Fruit fly (Drosophila melanogaster) whole organism, wandering third instar larva: Measurements from ENCODE around the gene Rab9E.

Experiments used
- Abd-B ChIP-seq: fragments of >200 bp; optimal IDR thresholded peaks from 2 replicates; lab custom pipeline; 2017; ENCODE audit warnings: missing biosample characterization, missing genetic modification characterization
- CG32264 ChIP-seq: fragments of 200-800 bp; sonication (Bioruptor generic); optimal IDR thresholded peaks from 2 replicates; lab custom pipeline; 2016; ENCODE audit warnings: missing biosample characterization, missing genetic modification characterization
- CG9705 ChIP-seq: fragments of 200-800 bp; sonication (Bioruptor generic); optimal IDR thresholded peaks from 2 replicates; lab custom pipeline; 2018; ENCODE audit warnings: missing biosample characterization, mild to moderate bottlenecking, missing genetic modification characterization
- CrebA ChIP-seq: fragments of 200-800 bp; sonication (Bioruptor generic); optimal IDR thresholded peaks from 2 replicates; lab custom pipeline; 2016; ENCODE audit warnings: missing biosample characterization, mild to moderate bottlenecking, missing genetic modification characterization, borderline replicate concordance
- Dif ChIP-seq: fragments of 200-275, 200-300 bp; sonication (Bioruptor generic); optimal IDR thresholded peaks from 2 replicates; lab custom pipeline; 2018; ENCODE audit warnings: missing biosample characterization, missing genetic modification characterization; ENCODE audit not compliant: partially characterized antibody
- GATAd ChIP-seq: sonication (Bioruptor generic); optimal IDR thresholded peaks from 2 replicates; lab custom pipeline; 2016; ENCODE audit warnings: missing biosample characterization, missing genetic modification characterization
- HLH106 ChIP-seq: fragments of 200-800 bp; optimal IDR thresholded peaks from 3 replicates; lab custom pipeline; 2019; ENCODE audit warnings: missing biosample characterization, mild to moderate bottlenecking, missing genetic modification characterization, moderate library complexity
- Hnf4 ChIP-seq: fragments of 200-800 bp; sonication (Bioruptor generic); optimal IDR thresholded peaks from 2 replicates; lab custom pipeline; 2016; ENCODE audit warnings: missing biosample characterization, mild to moderate bottlenecking, missing genetic modification characterization
- Hr83 ChIP-seq: fragments of 200-300 bp; sonication (Bioruptor generic); optimal IDR thresholded peaks from 2 replicates; lab custom pipeline; 2016; ENCODE audit warnings: missing biosample characterization, mild to moderate bottlenecking, missing genetic modification characterization, moderate library complexity; ENCODE audit not compliant: poor library complexity, severe bottlenecking
- Jra ChIP-seq: sonication (Bioruptor generic); optimal IDR thresholded peaks from 2 replicates; lab custom pipeline; 2016; ENCODE audit warnings: missing biosample characterization, missing genetic modification characterization
- Mio ChIP-seq: sonication (Bioruptor generic); optimal IDR thresholded peaks from 2 replicates; lab custom pipeline; 2016; ENCODE audit warnings: missing biosample characterization, missing genetic modification characterization
- Myc ChIP-seq: fragments of >200 bp; optimal IDR thresholded peaks from 2 replicates; lab custom pipeline; 2017
- N ChIP-seq: fragments of >200 bp; optimal IDR thresholded peaks from 2 replicates; lab custom pipeline; 2018; ENCODE audit warnings: missing biosample characterization, missing external identifiers, missing genetic modification characterization
- OdsH ChIP-seq: fragments of 200-800 bp; sonication (Bioruptor generic); optimal IDR thresholded peaks from 2 replicates; lab custom pipeline; 2016; ENCODE audit warnings: missing biosample characterization, mild to moderate bottlenecking, missing genetic modification characterization
- Rel ChIP-seq, 2 experiments: fragments of 200-800 bp; sonication (Bioruptor generic) in 1 of 2; optimal IDR thresholded peaks; 2 replicates in 1 of 2; 3 replicates in 1 of 2; lab custom pipeline; 2016 to 2019; ENCODE audit warnings: mild to moderate bottlenecking in 2 of 2, missing biosample characterization in 2 of 2, missing genetic modification characterization in 2 of 2, moderate library complexity in 1 of 2
- Sp1 ChIP-seq: fragments of 200-800 bp; sonication (Bioruptor generic); optimal IDR thresholded peaks from 3 replicates; lab custom pipeline; 2019; ENCODE audit warnings: missing biosample characterization, mild to moderate bottlenecking, missing genetic modification characterization, moderate library complexity
- Vsx2 ChIP-seq: fragments of 200-300, 225-300 bp; sonication (Bioruptor generic); optimal IDR thresholded peaks from 2 replicates; lab custom pipeline; 2018; ENCODE audit warnings: missing biosample characterization, missing genetic modification characterization; ENCODE audit not compliant: partially characterized antibody
- br ChIP-seq: fragments of 200-800 bp; sonication (Bioruptor generic); optimal IDR thresholded peaks from 2 replicates; lab custom pipeline; 2016; ENCODE audit warnings: missing biosample characterization, missing genetic modification characterization
- brk ChIP-seq: fragments of 200-800 bp; sonication (Bioruptor generic); optimal IDR thresholded peaks from 2 replicates; lab custom pipeline; 2016; ENCODE audit warnings: missing biosample characterization, mild to moderate bottlenecking, missing genetic modification characterization
- dmrt93B ChIP-seq: fragments of 200-800 bp; sonication (Bioruptor generic); optimal IDR thresholded peaks from 2 replicates; lab custom pipeline; 2018; ENCODE audit warnings: missing biosample characterization, mild to moderate bottlenecking, missing genetic modification characterization
- dsf ChIP-seq: sonication (Bioruptor generic); optimal IDR thresholded peaks from 2 replicates; lab custom pipeline; 2016; ENCODE audit warnings: missing biosample characterization, missing genetic modification characterization, borderline replicate concordance
- ey ChIP-seq: fragments of 200-800 bp; sonication (Bioruptor generic); optimal IDR thresholded peaks from 2 replicates; lab custom pipeline; 2016; ENCODE audit warnings: missing biosample characterization, missing genetic modification characterization
- foxo ChIP-seq, 2 experiments: fragments of 200-800 bp; sonication (Bioruptor generic); optimal IDR thresholded peaks; 2 replicates in 1 of 2; 3 replicates in 1 of 2; lab custom pipeline; 2016 to 2017; ENCODE audit warnings: missing biosample characterization in 2 of 2, missing genetic modification characterization in 2 of 2
- fru ChIP-seq: fragments of 200-800 bp; sonication (Bioruptor generic); optimal IDR thresholded peaks from 3 replicates; lab custom pipeline; 2016; ENCODE audit warnings: missing biosample characterization, mild to moderate bottlenecking, missing genetic modification characterization
- h ChIP-seq: fragments of 200-800 bp; sonication (Bioruptor generic); optimal IDR thresholded peaks from 3 replicates; lab custom pipeline; 2016; ENCODE audit warnings: missing biosample characterization, mild to moderate bottlenecking, missing genetic modification characterization
- jim ChIP-seq: fragments of 175-275, 200-325 bp; sonication (Bioruptor generic); optimal IDR thresholded peaks from 2 replicates; lab custom pipeline; 2016; ENCODE audit warnings: missing biosample characterization, mild to moderate bottlenecking, missing genetic modification characterization
- lola ChIP-seq: fragments of >200 bp; optimal IDR thresholded peaks from 2 replicates; lab custom pipeline; 2017; ENCODE audit warnings: missing biosample characterization, missing genetic modification characterization
- pan ChIP-seq: fragments of >200 bp; optimal IDR thresholded peaks from 2 replicates; lab custom pipeline; 2017
- psq ChIP-seq: fragments of 200-800 bp; sonication (Bioruptor generic); optimal IDR thresholded peaks from 3 replicates; lab custom pipeline; 2017; ENCODE audit warnings: missing biosample characterization, mild to moderate bottlenecking, missing genetic modification characterization, moderate library complexity
- rgr ChIP-seq: fragments of 200-800 bp; sonication (Bioruptor generic); optimal IDR thresholded peaks from 3 replicates; lab custom pipeline; 2016; ENCODE audit warnings: missing biosample characterization, mild to moderate bottlenecking, missing genetic modification characterization
- sage ChIP-seq: fragments of 200-800 bp; sonication (Bioruptor generic); optimal IDR thresholded peaks from 2 replicates; lab custom pipeline; 2016; ENCODE audit warnings: missing biosample characterization, mild to moderate bottlenecking, missing genetic modification characterization
- sv ChIP-seq: fragments of 200-800 bp; sonication (Bioruptor generic); optimal IDR thresholded peaks from 3 replicates; lab custom pipeline; 2016; ENCODE audit warnings: missing biosample characterization, missing genetic modification characterization
- tai ChIP-seq: sonication (Bioruptor generic); optimal IDR thresholded peaks from 2 replicates; lab custom pipeline; 2016; ENCODE audit warnings: missing biosample characterization, missing genetic modification characterization
- usp ChIP-seq: fragments of >200 bp; optimal IDR thresholded peaks from 2 replicates; lab custom pipeline; 2017; ENCODE audit warnings: missing biosample characterization, missing genetic modification characterization
- woc ChIP-seq: sonication (Bioruptor generic); optimal IDR thresholded peaks from 2 replicates; lab custom pipeline; 2016; ENCODE audit warnings: missing biosample characterization, mild to moderate bottlenecking, missing genetic modification characterization

The Rab9E gene

dm6 chrX:10642233-10642751 is 19.4 kb downstream of the Rab9E start:
- no peak for TF ChIP-seq Myc (lab: Kevin White, UChicago)
- TF ChIP-seq tai: no peak
- TF ChIP-seq Vsx2: no peak
- TF ChIP-seq pan: no peak
- TF ChIP-seq woc (GFP tag; lab: Kevin White, UChicago): no peak
- TF ChIP-seq OdsH (GFP tag; lab: Kevin White, UChicago): no peak
- TF ChIP-seq N (GFP tag; lab: Kevin White, UChicago): no peak
- no peak for TF ChIP-seq lola (GFP tag; lab: Kevin White, UChicago)
- no peak for TF ChIP-seq brk (GFP tag; lab: Kevin White, UChicago)
- TF ChIP-seq CG9705 (GFP tag; lab: Kevin White, UChicago): no peak
- TF ChIP-seq ey (GFP tag; lab: Kevin White, UChicago): no peak
- TF ChIP-seq psq: no peak
- no peak for TF ChIP-seq Hr83 (GFP tag; lab: Kevin White, UChicago)
- TF ChIP-seq usp: no peak
- TF ChIP-seq br: no peak
- no peak for TF ChIP-seq rgr (GFP tag; lab: Kevin White, UChicago)

dm6 chrX:10628874-10629273 is 32.8 kb downstream of the Rab9E start:
- no peak for TF ChIP-seq Dif (GFP tag; lab: Kevin White, UChicago)
- no peak for TF ChIP-seq Hr83 (GFP tag; lab: Kevin White, UChicago)
- no peak for TF ChIP-seq sv
- peak; percentile 18 for TF ChIP-seq HLH106
- no peak for TF ChIP-seq woc (GFP tag; lab: Kevin White, UChicago)
- TF ChIP-seq GATAd (GFP tag; lab: Kevin White, UChicago): no peak
- TF ChIP-seq jim (GFP tag; lab: Kevin White, UChicago): no peak
- no peak for TF ChIP-seq Myc (lab: Kevin White, UChicago)
- TF ChIP-seq brk (GFP tag; lab: Kevin White, UChicago): no peak
- no peak for TF ChIP-seq Mio (GFP tag; lab: Kevin White, UChicago)
- no peak for TF ChIP-seq sage
- no peak for TF ChIP-seq Rel (GFP tag; optimal IDR thresholded peaks at IDR 0.05; lab: Kevin White, UChicago)
- no peak for TF ChIP-seq Rel (tag; optimal IDR thresholded peaks at IDR 0.05; lab: Kevin White, UChicago)
- TF ChIP-seq foxo (GFP tag; optimal IDR thresholded peaks at IDR 0.05; lab: Kevin White, UChicago): peak in 1 of 2 experiments; percentile 62
- TF ChIP-seq pan: no peak
- no peak for TF ChIP-seq lola (GFP tag; lab: Kevin White, UChicago)
- TF ChIP-seq br: peak; percentile 24
- TF ChIP-seq Sp1 (GFP tag; lab: Kevin White, UChicago): peak; percentile 35
- TF ChIP-seq N (GFP tag; lab: Kevin White, UChicago): no peak
- TF ChIP-seq psq: peak; percentile 36
- peak; percentile 45 for TF ChIP-seq ey (GFP tag; lab: Kevin White, UChicago)
- TF ChIP-seq Abd-B (GFP tag; lab: Kevin White, UChicago): no peak
- no peak for TF ChIP-seq CrebA
- TF ChIP-seq fru (GFP tag; lab: Kevin White, UChicago): peak; percentile 61
- TF ChIP-seq CG32264: no peak
- TF ChIP-seq tai: no peak
- TF ChIP-seq usp: no peak
- peak; percentile 58 for TF ChIP-seq h (GFP tag; lab: Kevin White, UChicago)
- TF ChIP-seq Hnf4: no peak
- TF ChIP-seq rgr (GFP tag; lab: Kevin White, UChicago): peak; percentile 27
- TF ChIP-seq OdsH (GFP tag; lab: Kevin White, UChicago): peak; percentile 38
- peak; percentile 12 for TF ChIP-seq dmrt93B (GFP tag; lab: Kevin White, UChicago)

dm6 chrX:10627062-10627756 is 34.4 kb downstream of the Rab9E start, which contains the start of the genes CG9806 and X11Lbeta:
Gene CG9806 (minus strand): TSS chrX:10627112.
Gene X11Lbeta (plus strand): TSS chrX:10627737.
- no peak for TF ChIP-seq foxo (GFP tag; optimal IDR thresholded peaks at IDR 0.05; lab: Kevin White, UChicago)
- TF ChIP-seq Rel (GFP tag; optimal IDR thresholded peaks at IDR 0.05; lab: Kevin White, UChicago): no peak
- no peak for TF ChIP-seq Rel (tag; optimal IDR thresholded peaks at IDR 0.05; lab: Kevin White, UChicago)
- TF ChIP-seq lola (GFP tag; lab: Kevin White, UChicago): no peak
- no peak for TF ChIP-seq rgr (GFP tag; lab: Kevin White, UChicago)
- TF ChIP-seq Dif (GFP tag; lab: Kevin White, UChicago): no peak
- TF ChIP-seq Vsx2: no peak
- TF ChIP-seq Sp1 (GFP tag; lab: Kevin White, UChicago): no peak
- TF ChIP-seq br: no peak
- TF ChIP-seq N (GFP tag; lab: Kevin White, UChicago): no peak
- no peak for TF ChIP-seq CrebA
- TF ChIP-seq dsf (GFP tag; lab: Kevin White, UChicago): no peak
- TF ChIP-seq pan: no peak
- TF ChIP-seq brk (GFP tag; lab: Kevin White, UChicago): no peak
- TF ChIP-seq Jra (GFP tag; lab: Kevin White, UChicago): no peak
- no peak for TF ChIP-seq usp
- TF ChIP-seq CG32264: no peak
- no peak for TF ChIP-seq Mio (GFP tag; lab: Kevin White, UChicago)
- no peak for TF ChIP-seq Hnf4
- TF ChIP-seq Abd-B (GFP tag; lab: Kevin White, UChicago): no peak
- no peak for TF ChIP-seq fru (GFP tag; lab: Kevin White, UChicago)
